Worm (Caenorhabditis elegans): ENCODE results near the gene lips-6.

- TF ChIP-seq ama-1 (optimal IDR thresholded peaks at IDR 0.05) = no peak
- no peak for TF ChIP-seq tbx-11 (GFP tag; IDR thresholded peaks at IDR 0.05)
- no peak for TF ChIP-seq flt-1 (GFP tag; IDR thresholded peaks at IDR 0.05)
- TF ChIP-seq hmbx-1 (tag; optimal IDR thresholded peaks at IDR 0.05) = no peak
- no peak for TF ChIP-seq tbx-37 (GFP tag; conservative IDR thresholded peaks at IDR 0.05)
- TF ChIP-seq aly-1 (tag; optimal IDR thresholded peaks at IDR 0.05) = no peak
- TF ChIP-seq tra-4 (tag; optimal IDR thresholded peaks at IDR 0.05) = no peak
- TF ChIP-seq pes-1 (GFP tag; IDR thresholded peaks at IDR 0.05) = no peak
Measured at ce11 chrIV:11970171-11970570, 45.3 kb downstream of the lips-6 start, which contains the start of gene ZK829.9.
